Worm (Caenorhabditis elegans): ENCODE results near the gene C18B2.2.

DNA sequence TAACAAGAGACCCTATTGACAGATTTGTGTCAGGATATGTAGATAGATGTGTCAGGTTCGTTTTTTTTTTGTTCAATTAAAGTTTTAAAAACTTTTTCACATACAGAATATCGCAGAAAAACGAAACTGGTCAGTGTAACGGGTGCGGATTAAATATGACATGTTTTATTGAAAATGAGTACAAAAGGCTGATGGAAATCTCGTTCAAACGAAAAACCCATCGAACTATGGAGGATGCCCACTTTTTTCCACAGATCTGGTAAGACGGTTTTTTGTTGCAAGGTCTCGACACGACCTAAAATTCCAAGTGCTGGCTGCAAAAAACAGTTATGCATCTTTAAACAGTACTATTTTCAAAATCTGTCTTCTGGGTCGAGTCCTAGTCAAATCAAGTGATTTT, 6.8 kb downstream of the C18B2.2 start:
- TF ChIP-seq dao-5 (tag; optimal IDR thresholded peaks at IDR 0.05), result no peak
- TF ChIP-seq him-1 (tag; optimal IDR thresholded peaks at IDR 0.05), result no peak
- TF ChIP-seq W03F9.2 (tag; optimal IDR thresholded peaks at IDR 0.05), result no peak
